Fruit fly (Drosophila melanogaster): ENCODE results near the gene TwdlG.

TwdlG gene

DNA sequence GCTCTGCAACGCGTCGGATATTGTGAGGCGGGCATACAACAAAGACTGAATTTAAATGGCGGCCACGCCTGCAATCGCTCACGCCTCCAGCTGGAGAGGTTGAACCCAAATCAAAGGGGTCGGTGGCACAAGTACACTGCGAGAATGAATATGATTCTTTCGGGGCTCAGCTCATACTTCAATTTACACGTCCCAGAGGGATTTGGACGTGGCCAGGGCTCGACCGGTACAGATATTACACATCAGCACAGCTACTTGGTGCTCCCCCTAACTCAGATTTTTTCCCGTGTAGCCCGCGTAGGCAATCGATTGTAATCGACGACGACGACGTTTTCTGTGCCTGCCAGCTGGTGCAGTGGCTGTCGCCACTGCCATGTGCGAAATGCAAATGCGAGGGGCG is 37.1 kb downstream of the TwdlG start (continued):
- peak; percentile 60 for TF ChIP-seq CG6254 (GFP tag; optimal IDR thresholded peaks at IDR 0.05)
- no peak for TF ChIP-seq usp (GFP tag; optimal IDR thresholded peaks at IDR 0.05)
- TF ChIP-seq sug (tag; optimal IDR thresholded peaks at IDR 0.05) = peak; percentile 23
- peak; percentile 88 for TF ChIP-seq CG6689 (GFP tag; IDR thresholded peaks at IDR 0.05)
- TF ChIP-seq CG15479 (GFP tag; optimal IDR thresholded peaks at IDR 0.05) = no peak
- TF ChIP-seq tup (GFP tag; optimal IDR thresholded peaks at IDR 0.05) = peak; percentile 32
- peak; percentile 80 for TF ChIP-seq CG3847 (GFP tag; IDR thresholded peaks at IDR 0.05)
- no peak for TF ChIP-seq Hand (GFP tag; optimal IDR thresholded peaks at IDR 0.05)
- peak; percentile 64; the same call in 1 of the 2 replicates for TF ChIP-seq bowl (GFP tag; IDR thresholded peaks at IDR 0.05)
- no peak for TF ChIP-seq CG7963 (GFP tag; IDR thresholded peaks at IDR 0.05; ENCODE audit: partially characterized antibody)
- peak; percentile 77 for TF ChIP-seq seq (GFP tag; IDR thresholded peaks at IDR 0.05)
- peak; percentile 47 for TF ChIP-seq CG9727 (GFP tag; optimal IDR thresholded peaks at IDR 0.05)
- peak; percentile 63 for TF ChIP-seq CG6813 (GFP tag; optimal IDR thresholded peaks at IDR 0.05)
- no peak for TF ChIP-seq CG42726 (GFP tag; IDR thresholded peaks at IDR 0.05; ENCODE audit: partially characterized antibody)
- peak; percentile 77 for TF ChIP-seq CG14050 (GFP tag; IDR thresholded peaks at IDR 0.05)
- TF ChIP-seq jigr1 (GFP tag; IDR thresholded peaks at IDR 0.05) = peak; percentile 83
- 0 out of 2 replicates have a peak, but pooled peaks have one; percentile 34 for TF ChIP-seq sim (GFP tag; IDR thresholded peaks at IDR 0.05)
- TF ChIP-seq Doc3 (GFP tag; IDR thresholded peaks at IDR 0.05; ENCODE audit: partially characterized antibody) = no peak
- peak; percentile 79 for TF ChIP-seq Gsc (GFP tag; IDR thresholded peaks at IDR 0.05)
- TF ChIP-seq Mrtf (GFP tag; IDR thresholded peaks at IDR 0.05) = peak; percentile 91
- peak; percentile 89 for TF ChIP-seq Antp (GFP tag; optimal IDR thresholded peaks at IDR 0.05)
- TF ChIP-seq CG9817 (tag; optimal IDR thresholded peaks at IDR 0.05) = peak; percentile 70
- TF ChIP-seq Drgx (GFP tag; IDR thresholded peaks at IDR 0.05) = peak; percentile 94
- no peak for TF ChIP-seq unc-4 (GFP tag; IDR thresholded peaks at IDR 0.05; ENCODE audit: partially characterized antibody)
- TF ChIP-seq salm (tag; optimal IDR thresholded peaks at IDR 0.05) = peak; percentile 60
- TF ChIP-seq danr (GFP tag; IDR thresholded peaks at IDR 0.05) = peak; percentile 73
- peak; percentile 92 for TF ChIP-seq CG1603 (tag; optimal IDR thresholded peaks at IDR 0.05)
- TF ChIP-seq CG18599 (GFP tag; optimal IDR thresholded peaks at IDR 0.05) = peak; percentile 80
- TF ChIP-seq Bteb2 (GFP tag; optimal IDR thresholded peaks at IDR 0.05) = peak; percentile 32
- TF ChIP-seq CG12104 (GFP tag; optimal IDR thresholded peaks at IDR 0.05) = peak; percentile 20
- TF ChIP-seq crol (GFP tag; IDR thresholded peaks at IDR 0.05) = no peak
- TF ChIP-seq run (tag; optimal IDR thresholded peaks at IDR 0.05) = peak; percentile 50
- no peak for TF ChIP-seq Scr (GFP tag; IDR thresholded peaks at IDR 0.05; ENCODE audit: partially characterized antibody)
- peak; percentile 68 for TF ChIP-seq HLH54F (GFP tag; optimal IDR thresholded peaks at IDR 0.05)
- peak; percentile 70 for TF ChIP-seq CG43689 (GFP tag; IDR thresholded peaks at IDR 0.05)
- peak; percentile 22 for TF ChIP-seq schlank (tag; optimal IDR thresholded peaks at IDR 0.05)
- peak; percentile 50; the same call in 1 of the 2 replicates for TF ChIP-seq chm (GFP tag; IDR thresholded peaks at IDR 0.05)
- peak; percentile 83 for TF ChIP-seq ap (GFP tag; IDR thresholded peaks at IDR 0.05)
- peak; percentile 55; the same call in 1 of the 2 replicates for TF ChIP-seq CG9932 (GFP tag; IDR thresholded peaks at IDR 0.05)
- peak; percentile 75 for TF ChIP-seq klu (GFP tag; IDR thresholded peaks at IDR 0.05)
- peak; percentile 72 for TF ChIP-seq CG10209 (GFP tag; optimal IDR thresholded peaks at IDR 0.05)
- peak; percentile 60 for TF ChIP-seq CG2120 (GFP tag; optimal IDR thresholded peaks at IDR 0.05)
- TF ChIP-seq zfh2 (GFP tag; optimal IDR thresholded peaks at IDR 0.05) = peak; percentile 12
- no peak for TF ChIP-seq tna (GFP tag; IDR thresholded peaks at IDR 0.05; ENCODE audit: partially characterized antibody)
- no peak for TF ChIP-seq luna (GFP tag; optimal IDR thresholded peaks at IDR 0.05)
- TF ChIP-seq Rfx (GFP tag; IDR thresholded peaks at IDR 0.05) = peak; percentile 88
- TF ChIP-seq amos (GFP tag; IDR thresholded peaks at IDR 0.05; ENCODE audit: partially characterized antibody) = no peak
- TF ChIP-seq pros (GFP tag; optimal IDR thresholded peaks at IDR 0.05) = no peak
- TF ChIP-seq corto (GFP tag; optimal IDR thresholded peaks at IDR 0.05) = no peak
- TF ChIP-seq zen (tag; optimal IDR thresholded peaks at IDR 0.05) = peak; percentile 35
- peak; percentile 53; the same call in 1 of the 2 replicates for TF ChIP-seq Lim3 (GFP tag; IDR thresholded peaks at IDR 0.05)

Measured in whole organism, embryonic.